Fruit fly (Drosophila melanogaster) whole organism, adult: ENCODE data around the gene CG13313.

Source experiments
- CG11617 ChIP-seq: fragments of 200-800 bp; sonication (Bioruptor generic); optimal IDR thresholded peaks from 2 replicates; lab custom pipeline; 2017; ENCODE audit warnings: mild to moderate bottlenecking, missing biosample characterization, missing genetic modification reagents, missing genetic modification characterization
- CG12768 ChIP-seq: fragments of 200-800 bp; sonication (Bioruptor generic); optimal IDR thresholded peaks from 2 replicates; lab custom pipeline; 2017; ENCODE audit warnings: missing biosample characterization, missing genetic modification characterization, mild to moderate bottlenecking, moderate library complexity, missing genetic modification reagents
- CG14711 ChIP-seq: fragments of 200-800 bp; sonication (Bioruptor generic); optimal IDR thresholded peaks from 2 replicates; lab custom pipeline; 2018; ENCODE audit warnings: missing biosample characterization, mild to moderate bottlenecking, missing genetic modification characterization, moderate library complexity
- CG1620 ChIP-seq: fragments of 200-800 bp; sonication (Bioruptor generic); optimal IDR thresholded peaks from 2 replicates; lab custom pipeline; 2016; ENCODE audit warnings: missing biosample characterization, missing genetic modification characterization
- CG33017 ChIP-seq: fragments of 200-800 bp; sonication (Bioruptor generic); optimal IDR thresholded peaks from 2 replicates; lab custom pipeline; 2018; ENCODE audit warnings: missing biosample characterization, mild to moderate bottlenecking, missing genetic modification characterization, moderate library complexity
- CG5204 ChIP-seq: fragments of 200-800 bp; sonication (Bioruptor generic); optimal IDR thresholded peaks from 2 replicates; lab custom pipeline; 2016; ENCODE audit warnings: missing biosample characterization, missing genetic modification characterization
- CG7045 ChIP-seq: fragments of 200-800 bp; sonication (Bioruptor generic); optimal IDR thresholded peaks from 2 replicates; lab custom pipeline; 2017; ENCODE audit warnings: missing biosample characterization, mild to moderate bottlenecking, missing genetic modification characterization
- CG7101 ChIP-seq: fragments of 200-800 bp; sonication (Bioruptor generic); optimal IDR thresholded peaks from 2 replicates; lab custom pipeline; 2018; ENCODE audit warnings: missing biosample characterization, mild to moderate bottlenecking, missing genetic modification characterization, moderate library complexity
- Clk ChIP-seq: fragments of 200-800 bp; sonication (Bioruptor generic); optimal IDR thresholded peaks from 2 replicates; lab custom pipeline; 2017; ENCODE audit warnings: missing biosample characterization, missing genetic modification characterization
- Crg-1 ChIP-seq: fragments of 200-800 bp; sonication (Bioruptor generic); optimal IDR thresholded peaks from 2 replicates; lab custom pipeline; 2016; ENCODE audit warnings: missing biosample characterization, missing genetic modification characterization
- Hr96 ChIP-seq: fragments of 200-800 bp; sonication (Bioruptor generic); optimal IDR thresholded peaks from 2 replicates; lab custom pipeline; 2016; ENCODE audit warnings: missing biosample characterization, missing genetic modification characterization
- Mnt ChIP-seq: fragments of 200-800 bp; sonication (Bioruptor generic); optimal IDR thresholded peaks from 2 replicates; lab custom pipeline; 2016; ENCODE audit warnings: missing biosample characterization, mild to moderate bottlenecking, missing genetic modification characterization
- bab1 ChIP-seq: fragments of 200-800 bp; sonication (Bioruptor generic); optimal IDR thresholded peaks from 3 replicates; lab custom pipeline; 2019; ENCODE audit warnings: missing biosample characterization, mild to moderate bottlenecking, missing genetic modification characterization, moderate library complexity
- cic ChIP-seq: fragments of 200-800 bp; sonication (Bioruptor generic); optimal IDR thresholded peaks from 2 replicates; lab custom pipeline; 2017; ENCODE audit warnings: missing biosample characterization, mild to moderate bottlenecking, missing genetic modification characterization, moderate library complexity
- cnc ChIP-seq, 2 experiments: fragments of >200 bp; optimal IDR thresholded peaks; 2 replicates each; lab custom pipeline; 2017
- kay ChIP-seq: fragments of 200-800 bp; sonication (Bioruptor generic); peaks from one replicate; lab custom pipeline; 2016; ENCODE audit warnings: missing biosample characterization, missing genetic modification characterization, borderline replicate concordance
- ovo ChIP-seq: fragments of 200-800 bp; sonication (Bioruptor generic); optimal IDR thresholded peaks from 2 replicates; lab custom pipeline; 2016; ENCODE audit warnings: missing biosample characterization, missing genetic modification characterization
- pad ChIP-seq: fragments of 200-800 bp; sonication (Bioruptor generic); optimal IDR thresholded peaks from 3 replicates; lab custom pipeline; 2017; ENCODE audit warnings: missing biosample characterization, missing genetic modification characterization, mild to moderate bottlenecking, moderate library complexity, missing genetic modification reagents
- tj ChIP-seq: fragments of 200-800 bp; sonication (Bioruptor generic); optimal IDR thresholded peaks from 3 replicates; lab custom pipeline; 2017; ENCODE audit warnings: missing biosample characterization, mild to moderate bottlenecking, missing genetic modification characterization, moderate library complexity
- toe ChIP-seq: fragments of 200-800 bp; sonication (Bioruptor generic); optimal IDR thresholded peaks from 2 replicates; lab custom pipeline; 2016; ENCODE audit warnings: missing biosample characterization, missing genetic modification characterization

The CG13313 gene

DNA sequence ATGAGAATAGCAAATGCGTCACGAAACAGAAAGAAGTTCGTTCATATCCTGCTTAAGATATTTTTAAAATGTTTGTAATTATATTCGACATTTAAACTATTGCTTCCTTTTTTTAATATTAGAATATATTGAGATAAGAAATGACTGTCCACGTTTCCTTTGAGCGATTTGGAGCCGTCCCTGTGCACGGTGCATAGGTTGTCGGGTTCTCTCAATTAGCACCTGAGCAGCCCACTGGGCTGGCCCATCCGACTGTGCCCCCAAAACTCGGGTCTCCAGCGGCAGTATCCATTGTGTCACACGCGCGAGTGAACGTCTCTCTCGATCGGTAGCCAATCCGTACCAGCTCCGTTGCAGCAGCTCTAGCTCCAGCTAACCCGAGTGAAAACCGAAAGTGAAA, at the start of gene CG13313:
TSS of gene CG13313 (plus strand) at position 301 of the 400 bp plus-strand sequence.
- TF ChIP-seq pad (GFP tag; lab: Kevin White, UChicago) (no peak), cnc (optimal IDR thresholded peaks at IDR 0.05; lab: Kevin White, UChicago) (no peak), Hr96 (no peak), CG7101 (tag; lab: Kevin White, UChicago) (no peak), Clk (GFP tag; lab: Kevin White, UChicago) (no peak), tj (GFP tag; lab: Kevin White, UChicago) (no peak), CG11617 (no peak), Crg-1 (GFP tag; lab: Kevin White, UChicago) (no peak), kay (GFP tag; lab: Kevin White, UChicago) (no peak), CG33017 (no peak)

DNA sequence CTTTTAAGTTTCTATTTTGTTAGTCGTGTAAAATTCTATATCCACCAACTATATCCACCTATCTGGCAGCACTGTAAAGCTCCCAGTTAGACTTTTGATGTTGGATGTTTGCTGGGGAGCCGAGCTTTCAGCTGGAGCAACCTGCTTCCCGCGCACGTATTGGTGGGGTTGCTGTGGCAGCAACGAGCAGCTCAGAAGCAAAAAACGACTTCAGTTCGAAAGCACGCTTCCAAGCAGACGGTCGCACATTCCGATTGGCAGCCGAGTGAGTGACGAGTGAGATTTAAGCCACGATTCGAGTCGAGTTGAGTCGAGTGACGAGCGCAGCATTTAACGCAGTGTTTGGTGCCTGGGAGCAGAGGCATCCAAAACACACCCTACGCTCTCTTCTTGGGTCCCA, 46.3 kb upstream of the CG13313 start, which contains the start of the genes Tsp66E and mfr:
TSS of gene Tsp66E (plus strand) at position 168 of the 400 bp plus-strand sequence.
TSS of gene mfr (minus strand) at position 340 of the 400 bp plus-strand sequence.
- TF ChIP-seq Hr96 = no peak
- TF ChIP-seq CG1620 (GFP tag; lab: Kevin White, UChicago) = no peak
- TF ChIP-seq CG5204 = no peak
- no peak for TF ChIP-seq cic (GFP tag; lab: Kevin White, UChicago)
- peak; percentile 15 for TF ChIP-seq CG12768 (GFP tag; lab: Kevin White, UChicago)
- TF ChIP-seq CG14711 (tag; lab: Kevin White, UChicago) = no peak
- peak; percentile 4 for TF ChIP-seq tj (GFP tag; lab: Kevin White, UChicago)
- no peak for TF ChIP-seq cnc (optimal IDR thresholded peaks at IDR 0.05; lab: Kevin White, UChicago)
- no peak for TF ChIP-seq CG11617

- TF ChIP-seq toe (no peak), Mnt (no peak), bab1 (GFP tag; lab: Kevin White, UChicago) (peak; percentile 10), cic (GFP tag; lab: Kevin White, UChicago) (no peak), pad (GFP tag; lab: Kevin White, UChicago) (no peak), CG5204 (no peak), tj (GFP tag; lab: Kevin White, UChicago) (peak; percentile 11), CG14711 (tag; lab: Kevin White, UChicago) (no peak), CG7101 (tag; lab: Kevin White, UChicago) (no peak), CG33017 (no peak), Crg-1 (GFP tag; lab: Kevin White, UChicago) (no peak), ovo (GFP tag; lab: Kevin White, UChicago) (no peak), kay (GFP tag; lab: Kevin White, UChicago) (peak; percentile 81), cnc (optimal IDR thresholded peaks at IDR 0.05; lab: Kevin White, UChicago) (no peak), Hr96 (no peak), CG7045 (GFP tag; lab: Kevin White, UChicago) (no peak), CG12768 (GFP tag; lab: Kevin White, UChicago) (no peak), CG11617 (no peak), Clk (GFP tag; lab: Kevin White, UChicago) (no peak)
Measured at dm6 chr3L:8913537-8914108, 45.0 kb upstream of the CG13313 start.

DNA sequence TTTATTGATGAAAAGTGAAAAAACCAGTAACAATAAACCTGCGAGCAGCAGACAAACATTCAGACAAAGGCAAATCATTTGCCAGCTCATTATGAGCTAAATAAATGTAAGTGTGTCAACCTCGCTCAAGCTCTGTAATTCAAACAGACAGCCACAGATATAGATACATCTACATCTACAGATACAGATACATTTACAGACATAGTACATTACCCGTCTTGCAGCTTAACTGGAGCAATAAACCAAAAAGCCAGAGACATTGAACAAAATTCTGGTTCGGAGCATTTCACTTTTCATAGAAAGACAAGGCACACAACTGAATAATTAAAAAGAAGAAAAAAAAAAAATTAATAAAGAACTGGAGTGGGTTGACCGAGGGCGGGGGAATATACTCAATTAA, 39.0 kb upstream of the CG13313 start:
- TF ChIP-seq Crg-1 (GFP tag; lab: Kevin White, UChicago) = no peak
- TF ChIP-seq cnc (optimal IDR thresholded peaks at IDR 0.05; lab: Kevin White, UChicago) = no peak
- TF ChIP-seq CG14711 (tag; lab: Kevin White, UChicago) = no peak
- no peak for TF ChIP-seq CG12768 (GFP tag; lab: Kevin White, UChicago)
- no peak for TF ChIP-seq toe
- TF ChIP-seq pad (GFP tag; lab: Kevin White, UChicago) = no peak
- no peak for TF ChIP-seq Mnt
- TF ChIP-seq bab1 (GFP tag; lab: Kevin White, UChicago) = no peak

DNA sequence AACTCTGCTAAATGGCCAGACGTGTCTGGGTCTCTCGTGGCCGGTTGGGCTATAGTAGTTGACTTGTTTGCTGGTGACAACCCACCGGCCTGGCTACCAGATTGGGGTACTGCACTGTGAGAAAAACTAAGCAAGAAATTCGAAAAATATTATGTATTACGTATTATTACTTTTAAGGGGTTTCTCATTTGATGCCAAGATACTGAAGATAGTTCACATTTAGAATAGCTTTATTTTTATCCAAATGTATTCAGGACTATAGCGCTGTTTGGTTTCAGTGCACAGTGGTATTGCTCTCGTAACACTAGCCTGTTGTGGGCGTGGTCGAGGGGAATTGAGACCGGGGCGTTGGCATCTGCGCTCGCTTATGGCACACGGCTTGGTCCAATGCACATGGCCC, 37.9 kb upstream of the CG13313 start:
- TF ChIP-seq cic (GFP tag; lab: Kevin White, UChicago) (no peak), cnc (optimal IDR thresholded peaks at IDR 0.05; lab: Kevin White, UChicago) (no peak), tj (GFP tag; lab: Kevin White, UChicago) (no peak), CG12768 (GFP tag; lab: Kevin White, UChicago) (no peak), Mnt (no peak), toe (no peak), bab1 (GFP tag; lab: Kevin White, UChicago) (no peak), Hr96 (no peak), CG14711 (tag; lab: Kevin White, UChicago) (no peak), CG5204 (no peak), ovo (GFP tag; lab: Kevin White, UChicago) (no peak)

DNA sequence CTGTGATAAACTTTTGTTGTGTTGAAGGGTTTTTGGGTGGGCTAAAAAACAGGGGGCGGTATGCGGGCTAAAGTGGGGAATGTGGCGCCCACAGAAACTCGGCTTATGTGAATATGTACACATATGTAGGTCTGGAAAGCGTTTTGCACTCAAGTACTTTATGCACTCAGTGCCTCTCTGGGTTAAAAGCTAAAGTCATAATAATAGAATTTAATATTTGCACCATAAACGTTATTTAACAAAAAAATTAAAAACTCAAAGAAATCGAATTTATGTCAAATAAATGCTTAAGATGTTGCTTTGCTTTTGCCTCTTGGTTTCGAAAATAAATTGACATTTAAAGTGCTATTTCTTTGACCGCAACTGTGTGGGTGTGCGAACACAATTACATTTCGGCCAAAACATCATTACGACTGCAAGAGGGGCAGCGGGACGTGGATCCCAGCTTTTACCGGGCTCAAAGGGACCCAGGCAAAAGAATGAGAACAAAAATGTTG, 34.2 kb upstream of the CG13313 start:
- TF ChIP-seq Mnt (no peak), kay (GFP tag; lab: Kevin White, UChicago) (peak; percentile 44)

DNA sequence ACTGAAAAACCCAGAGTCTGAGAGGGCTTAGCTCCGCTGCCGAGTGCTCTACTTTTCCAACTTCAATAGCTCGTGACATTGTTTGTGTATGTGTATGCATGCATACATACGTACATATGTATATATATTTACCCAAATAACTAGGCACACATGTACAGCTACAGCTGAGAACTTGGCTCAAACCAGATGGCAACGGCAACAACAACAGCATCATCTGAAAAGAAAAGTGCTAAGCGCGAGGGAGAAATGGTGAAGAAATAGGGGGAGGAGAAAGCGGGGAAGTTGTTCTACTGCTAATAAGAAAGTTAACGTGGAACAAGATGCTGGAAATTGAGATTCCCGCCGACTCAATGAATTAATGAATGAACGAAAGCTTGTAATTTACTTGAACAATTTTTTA, 33.7 kb upstream of the CG13313 start:
- TF ChIP-seq Hr96 (no peak), ovo (GFP tag; lab: Kevin White, UChicago) (no peak), toe (no peak), kay (GFP tag; lab: Kevin White, UChicago) (no peak), CG7045 (GFP tag; lab: Kevin White, UChicago) (no peak), bab1 (GFP tag; lab: Kevin White, UChicago) (no peak), cic (GFP tag; lab: Kevin White, UChicago) (no peak), cnc (optimal IDR thresholded peaks at IDR 0.05; lab: Kevin White, UChicago) (no peak), CG7101 (tag; lab: Kevin White, UChicago) (no peak), CG12768 (GFP tag; lab: Kevin White, UChicago) (no peak), CG14711 (tag; lab: Kevin White, UChicago) (no peak), tj (GFP tag; lab: Kevin White, UChicago) (no peak), Clk (GFP tag; lab: Kevin White, UChicago) (no peak), pad (GFP tag; lab: Kevin White, UChicago) (no peak)
